Fruit fly (Drosophila melanogaster): Measurements from ENCODE around the gene CG5895.
A peak's percentile ranks its signal among the peaks of the same experiment; 100 is the strongest.

Gene CG5895

dm6 chr3L:16037048-16037477, 1.8 kb downstream of the CG5895 start (continued):
- TF ChIP-seq sug (tag; optimal IDR thresholded peaks at IDR 0.05) = peak; percentile 64
- peak; percentile 80 for TF ChIP-seq row (GFP tag; IDR thresholded peaks at IDR 0.05)
- TF ChIP-seq gt (GFP tag; IDR thresholded peaks at IDR 0.05) = no peak
- peak; percentile 23 for TF ChIP-seq schlank (tag; optimal IDR thresholded peaks at IDR 0.05)
- TF ChIP-seq CG8944 (GFP tag; optimal IDR thresholded peaks at IDR 0.05) = peak; percentile 52
- TF ChIP-seq ken (GFP tag; IDR thresholded peaks at IDR 0.05) = no peak
- no peak for TF ChIP-seq Hmx (GFP tag; optimal IDR thresholded peaks at IDR 0.05)
- TF ChIP-seq Elba2 (GFP tag; optimal IDR thresholded peaks at IDR 0.05) = peak; percentile 40
- peak; percentile 72 for TF ChIP-seq HmgD (GFP tag; optimal IDR thresholded peaks at IDR 0.05)
- TF ChIP-seq esg (GFP tag; conservative IDR thresholded peaks at IDR 0.05) = peak; percentile 59
- peak; percentile 67 for TF ChIP-seq Nf-YC (tag; optimal IDR thresholded peaks at IDR 0.05)
- peak; percentile 80 to 86 for TF ChIP-seq Pdp1 (GFP tag; optimal IDR thresholded peaks at IDR 0.05)
- no peak for TF ChIP-seq CG7357 (GFP tag; IDR thresholded peaks at IDR 0.05)
- TF ChIP-seq Rx (GFP tag; IDR thresholded peaks at IDR 0.05) = peak; percentile 53; the same call in 1 of the 2 replicates
- peak; percentile 70 for TF ChIP-seq seq (GFP tag; IDR thresholded peaks at IDR 0.05)
- peak; percentile 74 for TF ChIP-seq Ada2b (GFP tag; IDR thresholded peaks at IDR 0.05)
- TF ChIP-seq CG30403 (GFP tag; optimal IDR thresholded peaks at IDR 0.05) = peak; percentile 83
- peak; percentile 68 for TF ChIP-seq CG6791 (GFP tag; IDR thresholded peaks at IDR 0.05; ENCODE audit: partially characterized antibody)
- TF ChIP-seq vvl (GFP tag; IDR thresholded peaks at IDR 0.05) = peak; percentile 95
- peak; percentile 88 for TF ChIP-seq CG12769 (tag; optimal IDR thresholded peaks at IDR 0.05)
- no peak for TF ChIP-seq hkb (optimal IDR thresholded peaks at IDR 0.05)
- peak; percentile 87 for TF ChIP-seq hkb (GFP tag; IDR thresholded peaks at IDR 0.05)
- peak; percentile 84 for TF ChIP-seq CG13894 (tag; optimal IDR thresholded peaks at IDR 0.05)
- TF ChIP-seq ewg (GFP tag; optimal IDR thresholded peaks at IDR 0.05) = peak; percentile 61
- TF ChIP-seq vfl (GFP tag; optimal IDR thresholded peaks at IDR 0.05) = peak; percentile 58
- TF ChIP-seq Max (GFP tag; optimal IDR thresholded peaks at IDR 0.05) = peak; percentile 47
- peak; percentile 61; the same call in 1 of the 3 replicates for TF ChIP-seq Optix (GFP tag; IDR thresholded peaks at IDR 0.05)
- TF ChIP-seq CG1024 (GFP tag; IDR thresholded peaks at IDR 0.05) = peak; percentile 63; the same call in 1 of the 2 replicates
- TF ChIP-seq fd64A (GFP tag; optimal IDR thresholded peaks at IDR 0.05) = peak; percentile 27
- peak; percentile 85 for TF ChIP-seq Xrp1 (GFP tag; IDR thresholded peaks at IDR 0.05)
- no peak for TF ChIP-seq Lpt (GFP tag; optimal IDR thresholded peaks at IDR 0.05)
- TF ChIP-seq Usf (GFP tag; optimal IDR thresholded peaks at IDR 0.05) = peak; percentile 28
- TF ChIP-seq org-1 (GFP tag; optimal IDR thresholded peaks at IDR 0.05) = peak; percentile 29
- no peak for TF ChIP-seq pfk (GFP tag; optimal IDR thresholded peaks at IDR 0.05)
- 0 out of 4 replicates have a peak, but pooled peaks have one; percentile 43 for TF ChIP-seq chinmo (GFP tag; IDR thresholded peaks at IDR 0.05; ENCODE audit: partially characterized antibody)
- peak; percentile 62 for TF ChIP-seq CG18476 (GFP tag; optimal IDR thresholded peaks at IDR 0.05)
- peak; percentile 75 for TF ChIP-seq bab2 (GFP tag; optimal IDR thresholded peaks at IDR 0.05)
- TF ChIP-seq CG4328 (GFP tag; optimal IDR thresholded peaks at IDR 0.05) = no peak
- TF ChIP-seq lab (GFP tag; optimal IDR thresholded peaks at IDR 0.05) = peak; percentile 86
- no peak for TF ChIP-seq CG14965 (GFP tag; optimal IDR thresholded peaks at IDR 0.05; ENCODE audit: borderline replicate concordance)
- TF ChIP-seq CG16779 (GFP tag; IDR thresholded peaks at IDR 0.05) = 0 out of 2 replicates have a peak, but pooled peaks have one; percentile 80
- peak; percentile 66 for TF ChIP-seq BEAF-32 (GFP tag; optimal IDR thresholded peaks at IDR 0.05)
- TF ChIP-seq cwo (GFP tag; optimal IDR thresholded peaks at IDR 0.05) = peak; percentile 72
- TF ChIP-seq psq (GFP tag; optimal IDR thresholded peaks at IDR 0.05) = peak; percentile 23
- TF ChIP-seq CTCF (GFP tag; optimal IDR thresholded peaks at IDR 0.05) = peak; percentile 77
- TF ChIP-seq Hr51 (GFP tag; optimal IDR thresholded peaks at IDR 0.05) = peak; percentile 71 to 81
- TF ChIP-seq da (GFP tag; optimal IDR thresholded peaks at IDR 0.05) = peak; percentile 59
- TF ChIP-seq corto (GFP tag; optimal IDR thresholded peaks at IDR 0.05) = no peak
- TF ChIP-seq amos (GFP tag; IDR thresholded peaks at IDR 0.05; ENCODE audit: partially characterized antibody) = peak; percentile 70; the same call in 1 of the 2 replicates
- TF ChIP-seq en (GFP tag; optimal IDR thresholded peaks at IDR 0.05) = peak; percentile 41
- peak; percentile 71 for TF ChIP-seq CG7556 (GFP tag; optimal IDR thresholded peaks at IDR 0.05)
